Fruit fly (Drosophila melanogaster): ENCODE results near the gene CG18528.
A peak's percentile ranks its signal among the peaks of the same experiment; 100 is the strongest.

The CG18528 gene

DNA sequence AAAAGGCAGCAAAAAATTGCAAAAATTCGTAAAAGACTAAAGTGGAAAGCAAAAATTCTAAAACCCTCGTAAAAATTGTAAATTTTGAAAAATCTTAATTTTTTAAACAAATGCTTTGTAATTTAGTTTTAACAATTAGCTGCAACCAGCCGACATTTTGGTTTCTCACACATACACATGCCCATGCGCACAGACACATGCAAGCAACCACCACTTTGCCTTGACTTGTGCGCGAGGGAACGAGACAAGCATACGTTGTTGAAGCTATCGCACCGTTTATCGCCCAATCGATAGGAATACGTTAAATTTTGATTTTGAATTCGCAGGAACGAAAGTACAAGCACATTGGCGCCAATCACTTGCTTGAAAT lies 39.6 kb downstream of the CG18528 start (continued):
- TF ChIP-seq dmrt99B (tag; optimal IDR thresholded peaks at IDR 0.05) (no peak), cg (GFP tag; optimal IDR thresholded peaks at IDR 0.05) (peak; percentile 97), CG7928 (GFP tag; optimal IDR thresholded peaks at IDR 0.05) (no peak), tll (GFP tag; optimal IDR thresholded peaks at IDR 0.05) (peak in 1 of 2 experiments; percentile 61), phol (tag; optimal IDR thresholded peaks at IDR 0.05) (peak; percentile 98), CG14710 (tag; optimal IDR thresholded peaks at IDR 0.05) (peak; percentile 38), CG34376 (GFP tag; optimal IDR thresholded peaks at IDR 0.05) (peak; percentile 10), E2f2 (GFP tag; IDR thresholded peaks at IDR 0.05) (peak; percentile 88), CG34224 (GFP tag; IDR thresholded peaks at IDR 0.05; ENCODE audit: partially characterized antibody) (peak; percentile 67), Myb (GFP tag; optimal IDR thresholded peaks at IDR 0.05) (peak; percentile 99), MESR4 (GFP tag; optimal IDR thresholded peaks at IDR 0.05) (peak; percentile 43), CG15479 (GFP tag; optimal IDR thresholded peaks at IDR 0.05) (no peak), pzg (GFP tag; optimal IDR thresholded peaks at IDR 0.05) (peak; percentile 79), BEAF-32 (GFP tag; optimal IDR thresholded peaks at IDR 0.05) (peak; percentile 75), Med (GFP tag) (peak; percentile 76), CG17186 (GFP tag; optimal IDR thresholded peaks at IDR 0.05) (peak; percentile 41), CG15514 (GFP tag; optimal IDR thresholded peaks at IDR 0.05) (peak; percentile 49), bbx (GFP tag; IDR thresholded peaks at IDR 0.05; ENCODE audit: partially characterized antibody) (peak; percentile 84), Hr78 (GFP tag; optimal IDR thresholded peaks at IDR 0.05) (no peak), CG2129 (GFP tag; IDR thresholded peaks at IDR 0.05; ENCODE audit: partially characterized antibody) (peak; percentile 43; the same call in 1 of the 2 replicates), CG17568 (GFP tag; optimal IDR thresholded peaks at IDR 0.05) (no peak), CG14860 (GFP tag; IDR thresholded peaks at IDR 0.05; ENCODE audit: partially characterized antibody) (peak; percentile 11; the same call in 1 of the 3 replicates), MBD-R2 (GFP tag; IDR thresholded peaks at IDR 0.05) (peak; percentile 49), mld (GFP tag; IDR thresholded peaks at IDR 0.05; ENCODE audit: partially characterized antibody) (peak; percentile 62; the same call in 2 of the 3 replicates), Ets65A (GFP tag) (no peak), CG2202 (tag; optimal IDR thresholded peaks at IDR 0.05) (no peak), CG12391 (tag; optimal IDR thresholded peaks at IDR 0.05) (peak; percentile 79), CG8478 (optimal IDR thresholded peaks at IDR 0.05) (peak; percentile 88), Deaf1 (tag; optimal IDR thresholded peaks at IDR 0.05) (no peak), YL-1 (GFP tag; optimal IDR thresholded peaks at IDR 0.05) (peak; percentile 83), dimm (GFP tag; IDR thresholded peaks at IDR 0.05) (no peak)

DNA sequence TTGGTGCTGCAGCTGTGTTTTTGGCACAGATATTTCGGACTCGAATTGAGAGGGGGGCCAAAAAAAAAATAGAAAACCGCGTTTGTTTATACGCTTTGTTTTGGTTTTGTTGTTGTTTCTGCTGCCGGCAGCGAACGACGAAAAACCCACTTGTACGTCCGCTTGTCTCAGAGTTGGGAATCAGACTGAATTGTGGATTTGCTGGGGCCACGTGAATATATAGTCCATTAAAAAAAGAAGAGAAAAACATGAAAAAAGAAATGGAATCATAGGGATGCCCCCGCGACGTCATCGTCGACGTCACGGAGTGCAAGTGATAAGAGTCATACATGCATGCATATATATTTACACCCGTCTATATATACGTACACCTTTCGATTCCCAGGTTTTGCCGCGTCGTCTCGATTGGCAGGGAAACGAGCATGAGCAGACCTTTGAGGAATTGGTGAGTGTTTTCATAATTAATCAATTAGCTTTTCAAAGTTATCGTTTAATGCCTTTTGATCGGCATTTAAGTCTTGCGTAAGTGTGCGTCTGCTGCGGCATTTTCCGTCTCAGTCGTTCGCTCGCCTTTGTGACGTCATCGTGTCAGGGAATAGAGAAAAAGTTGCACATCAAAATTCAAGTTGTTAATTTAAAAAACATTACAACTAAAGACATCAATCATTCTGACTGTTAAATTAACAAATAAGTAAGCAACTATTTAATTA lies 40.2 kb downstream of the CG18528 start:
- 0 out of 3 replicates have a peak, but pooled peaks have one; percentile 59 for TF ChIP-seq CG34422 (GFP tag; IDR thresholded peaks at IDR 0.05)
- peak; percentile 67 for TF ChIP-seq BtbVII (GFP tag; optimal IDR thresholded peaks at IDR 0.05)
- TF ChIP-seq nom (GFP tag; optimal IDR thresholded peaks at IDR 0.05), result peak; percentile 54
- TF ChIP-seq Doc2 (GFP tag; IDR thresholded peaks at IDR 0.05), result no peak
- TF ChIP-seq Bgb (GFP tag; IDR thresholded peaks at IDR 0.05; ENCODE audit: partially characterized antibody), result no peak
- no peak for TF ChIP-seq sna (GFP tag; IDR thresholded peaks at IDR 0.05; ENCODE audit: partially characterized antibody)
- TF ChIP-seq CG14965 (GFP tag; optimal IDR thresholded peaks at IDR 0.05; ENCODE audit: borderline replicate concordance), result no peak
- peak; percentile 4 for TF ChIP-seq CG34376 (GFP tag; optimal IDR thresholded peaks at IDR 0.05)
- TF ChIP-seq Abd-B (GFP tag; optimal IDR thresholded peaks at IDR 0.05), result no peak
- TF ChIP-seq fu2 (GFP tag; optimal IDR thresholded peaks at IDR 0.05), result no peak
- TF ChIP-seq CG30020 (tag; optimal IDR thresholded peaks at IDR 0.05), result no peak
- peak; percentile 35 for TF ChIP-seq Med (GFP tag)
- TF ChIP-seq gro (GFP tag; optimal IDR thresholded peaks at IDR 0.05), result peak; percentile 18
- no peak for TF ChIP-seq pnt (GFP tag; optimal IDR thresholded peaks at IDR 0.05)
- peak; percentile 21 for TF ChIP-seq sens (GFP tag)
- peak; percentile 38; the same call in 1 of the 2 replicates for TF ChIP-seq CG32772 (GFP tag; IDR thresholded peaks at IDR 0.05)
- TF ChIP-seq ab (GFP tag; optimal IDR thresholded peaks at IDR 0.05), result no peak
- no peak for TF ChIP-seq CG4404 (GFP tag; IDR thresholded peaks at IDR 0.05)
- no peak for TF ChIP-seq Vsx1 (GFP tag; optimal IDR thresholded peaks at IDR 0.05)
- no peak for TF ChIP-seq Taf1 (GFP tag; IDR thresholded peaks at IDR 0.05)

All from whole organism, embryonic.